Worm (Caenorhabditis elegans) whole organism, late embryonic: Measurements from ENCODE around the gene K10H10.12.
A peak's percentile ranks its signal among the peaks of the same experiment; 100 is the strongest.

ENCODE experiments used
- C08G9.2 ChIP-seq: sonication (generic microtip); optimal IDR thresholded peaks from 2 replicates; lab custom pipeline; 2016; ENCODE audit warnings: mild to moderate bottlenecking, missing genetic modification characterization, moderate library complexity, missing compliant biosample characterization
- F13H6.1 ChIP-seq: sonication (generic microtip); optimal IDR thresholded peaks from 2 replicates; lab custom pipeline; 2016; ENCODE audit warnings: missing genetic modification characterization, missing compliant biosample characterization
- K02D7.2 ChIP-seq: sonication (generic microtip); optimal IDR thresholded peaks from 2 replicates; lab custom pipeline; 2017; ENCODE audit warnings: mild to moderate bottlenecking, missing genetic modification characterization, missing compliant biosample characterization
- T23F11.4 ChIP-seq: fragments of 200-800 bp; sonication (Bioruptor generic); optimal IDR thresholded peaks from 2 replicates; lab custom pipeline; 2018; ENCODE audit warnings: mild to moderate bottlenecking, missing genetic modification characterization, missing compliant biosample characterization
- Y22D7AL.16 ChIP-seq: sonication (generic microtip); optimal IDR thresholded peaks from 2 replicates; lab custom pipeline; 2016; ENCODE audit warnings: missing genetic modification characterization, missing compliant biosample characterization
- ama-1 ChIP-seq: fragments of 150-350 bp; optimal IDR thresholded peaks from 2 replicates; lab custom pipeline; 2014
- ceh-14 ChIP-seq: sonication (generic microtip); optimal IDR thresholded peaks from 2 replicates; lab custom pipeline; 2016; ENCODE audit warnings: missing genotype, missing genetic modification characterization, missing compliant biosample characterization
- ceh-19 ChIP-seq: fragments of 200-800 bp; sonication (Bioruptor generic); optimal IDR thresholded peaks from 2 replicates; lab custom pipeline; 2018; ENCODE audit warnings: mild to moderate bottlenecking, missing genetic modification characterization, missing compliant biosample characterization
- ceh-2 ChIP-seq: sonication (generic microtip); optimal IDR thresholded peaks from 2 replicates; lab custom pipeline; 2016; ENCODE audit warnings: missing genotype, missing genetic modification characterization, missing compliant biosample characterization
- ceh-22 ChIP-seq: sonication (generic microtip); optimal IDR thresholded peaks from 2 replicates; lab custom pipeline; 2017; ENCODE audit warnings: missing biosample characterization, missing genetic modification characterization
- ceh-24 ChIP-seq: sonication (generic microtip); optimal IDR thresholded peaks from 2 replicates; lab custom pipeline; 2016; ENCODE audit warnings: mild to moderate bottlenecking, missing genetic modification characterization, missing compliant biosample characterization
- ceh-30 ChIP-seq: fragments of 150-350 bp; optimal IDR thresholded peaks from 2 replicates; lab custom pipeline; 2014; ENCODE audit warnings: missing biosample characterization, missing genetic modification characterization
- ceh-45 ChIP-seq: fragments of 200-800 bp; sonication (Bioruptor generic); IDR thresholded peaks from 2 replicates; pipeline ENCODE4 v1.3.6; 2022; ENCODE audit warnings: missing genetic modification reagents, missing genetic modification characterization, missing compliant biosample characterization
- ceh-48 ChIP-seq: sonication (generic microtip); optimal IDR thresholded peaks from 2 replicates; lab custom pipeline; 2016; ENCODE audit warnings: missing genetic modification characterization, inconsistent platforms, missing compliant biosample characterization
- elt-2 ChIP-seq: sonication (generic microtip); optimal IDR thresholded peaks from 2 replicates; lab custom pipeline; 2016; ENCODE audit warnings: missing genetic modification reagents, missing genetic modification characterization, missing compliant biosample characterization
- elt-4 ChIP-seq: sonication (generic microtip); optimal IDR thresholded peaks from 2 replicates; lab custom pipeline; 2016; ENCODE audit warnings: missing genetic modification characterization, missing compliant biosample characterization
- ets-4 ChIP-seq: sonication (generic microtip); optimal IDR thresholded peaks from 2 replicates; lab custom pipeline; 2016; ENCODE audit warnings: missing genetic modification characterization, missing compliant biosample characterization
- eyg-1 ChIP-seq: sonication (generic microtip); optimal IDR thresholded peaks from 2 replicates; lab custom pipeline; 2016; ENCODE audit warnings: missing genotype, missing genetic modification characterization, missing compliant biosample characterization
- fkh-10 ChIP-seq: fragments of 150-350 bp; optimal IDR thresholded peaks from 2 replicates; lab custom pipeline; 2014; ENCODE audit warnings: missing biosample characterization, missing genetic modification reagents, missing genetic modification characterization
- gmeb-2 ChIP-seq: sonication (generic microtip); optimal IDR thresholded peaks from 2 replicates; lab custom pipeline; 2016; ENCODE audit warnings: missing genetic modification characterization, inconsistent platforms, missing compliant biosample characterization
- hlh-13 ChIP-seq: fragments of 200-800 bp; sonication (Bioruptor generic); optimal IDR thresholded peaks from 2 replicates; lab custom pipeline; 2018; ENCODE audit warnings: mild to moderate bottlenecking, missing genetic modification characterization, missing compliant biosample characterization
- hlh-30 ChIP-seq: sonication (generic microtip); optimal IDR thresholded peaks from 2 replicates; lab custom pipeline; 2017; ENCODE audit warnings: antibody characterized with exemption, missing genetic modification characterization, missing compliant biosample characterization; ENCODE audit not compliant: insufficient read depth
- nhr-232 ChIP-seq: sonication (generic microtip); optimal IDR thresholded peaks from 2 replicates; lab custom pipeline; 2016; ENCODE audit warnings: missing genetic modification characterization, missing compliant biosample characterization
- npax-4 ChIP-seq: sonication (generic microtip); optimal IDR thresholded peaks from 2 replicates; lab custom pipeline; 2016; ENCODE audit warnings: missing genetic modification characterization, missing compliant biosample characterization
- rnt-1 ChIP-seq: sonication (generic microtip); optimal IDR thresholded peaks from 2 replicates; lab custom pipeline; 2016; ENCODE audit warnings: missing genetic modification characterization, missing compliant biosample characterization
- sox-2 ChIP-seq: fragments of 200-800 bp; sonication (Bioruptor generic); IDR thresholded peaks from 2 replicates; pipeline ENCODE4 v1.3.6; 2022; ENCODE audit warnings: missing genetic modification reagents, missing genetic modification characterization, missing compliant biosample characterization
- sox-4 ChIP-seq: sonication (generic microtip); optimal IDR thresholded peaks from 2 replicates; lab custom pipeline; 2017; ENCODE audit warnings: mild to moderate bottlenecking, missing genetic modification characterization, inconsistent platforms, missing compliant biosample characterization
- syd-9 ChIP-seq: sonication (generic microtip); optimal IDR thresholded peaks from 2 replicates; lab custom pipeline; 2016; ENCODE audit warnings: mild to moderate bottlenecking, missing genetic modification characterization, moderate library complexity, missing compliant biosample characterization
- tbx-2 ChIP-seq: sonication (generic microtip); optimal IDR thresholded peaks from 2 replicates; lab custom pipeline; 2016; ENCODE audit warnings: missing genetic modification characterization, missing compliant biosample characterization
- ttx-3 ChIP-seq: sonication (generic microtip); optimal IDR thresholded peaks from 2 replicates; lab custom pipeline; 2016; ENCODE audit warnings: missing genetic modification reagents, missing genetic modification characterization, missing compliant biosample characterization
- unc-3 ChIP-seq, 2 experiments: fragments of 200-800 bp in 1 of 2; sonication (Bioruptor generic) in 1 of 2; sonication (generic microtip) in 1 of 2; conservative IDR thresholded peaks in 1 of 2; optimal IDR thresholded peaks in 1 of 2; 2 replicates each; pipeline versions ENCODE4 v1.3.6 to Lab custom; 2016 to 2022; ENCODE audit warnings: missing compliant biosample characterization in 2 of 2, missing genetic modification characterization in 2 of 2, missing genetic modification reagents in 1 of 2
- unc-86 ChIP-seq: sonication (generic microtip); optimal IDR thresholded peaks from 2 replicates; lab custom pipeline; 2016; ENCODE audit warnings: missing genetic modification characterization, missing compliant biosample characterization
- zip-5 ChIP-seq: sonication (generic microtip); optimal IDR thresholded peaks from 2 replicates; lab custom pipeline; 2016; ENCODE audit warnings: missing genetic modification characterization, missing compliant biosample characterization
- ztf-16 ChIP-seq: sonication (generic microtip); optimal IDR thresholded peaks from 2 replicates; lab custom pipeline; 2017; ENCODE audit warnings: missing genetic modification characterization, missing compliant biosample characterization

K10H10.12 gene

DNA sequence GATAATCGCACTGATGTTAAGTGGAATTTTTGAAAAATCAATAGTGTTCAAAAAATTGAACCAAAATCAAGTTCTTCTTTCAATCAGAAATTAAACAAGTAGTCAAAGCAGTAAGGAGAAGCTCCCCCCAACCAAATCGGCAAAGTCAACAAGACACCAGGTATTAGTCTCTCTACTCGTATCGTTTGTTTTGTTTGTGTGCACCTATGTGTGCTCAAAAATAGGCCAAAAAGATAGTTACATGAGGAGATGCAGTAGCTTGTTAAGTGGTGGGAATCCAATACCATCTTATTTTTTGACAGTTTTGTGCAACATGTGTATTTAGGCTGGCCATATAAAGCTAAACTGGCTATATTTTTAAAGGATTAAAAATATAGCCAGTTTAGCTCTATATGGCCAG, at the start of gene K10H10.12:
K10H10.12 (minus strand) TSS at position 101 of the 400 bp plus-strand sequence.
- TF ChIP-seq syd-9: no peak
- TF ChIP-seq ets-4: no peak
- TF ChIP-seq F13H6.1 (tag; lab: Kevin White, UChicago): no peak
- TF ChIP-seq Y22D7AL.16 (tag; lab: Kevin White, UChicago): no peak
- TF ChIP-seq K02D7.2 (tag; lab: Kevin White, UChicago): no peak
- TF ChIP-seq sox-2 (GFP tag; lab: Robert Waterston, UW): no peak
- no peak for TF ChIP-seq ceh-45 (GFP tag; lab: Robert Waterston, UW)
- TF ChIP-seq unc-86 (tag; lab: Kevin White, UChicago): no peak
- TF ChIP-seq ama-1 (lab: Kevin White, UChicago): no peak
- TF ChIP-seq ceh-24 (tag; lab: Kevin White, UChicago): no peak
- TF ChIP-seq C08G9.2: no peak
- no peak for TF ChIP-seq ceh-30 (tag; lab: Kevin White, UChicago)
- TF ChIP-seq elt-2 (tag; lab: Kevin White, UChicago): no peak
- no peak for TF ChIP-seq fkh-10
- no peak for TF ChIP-seq nhr-232 (tag; lab: Kevin White, UChicago)

DNA sequence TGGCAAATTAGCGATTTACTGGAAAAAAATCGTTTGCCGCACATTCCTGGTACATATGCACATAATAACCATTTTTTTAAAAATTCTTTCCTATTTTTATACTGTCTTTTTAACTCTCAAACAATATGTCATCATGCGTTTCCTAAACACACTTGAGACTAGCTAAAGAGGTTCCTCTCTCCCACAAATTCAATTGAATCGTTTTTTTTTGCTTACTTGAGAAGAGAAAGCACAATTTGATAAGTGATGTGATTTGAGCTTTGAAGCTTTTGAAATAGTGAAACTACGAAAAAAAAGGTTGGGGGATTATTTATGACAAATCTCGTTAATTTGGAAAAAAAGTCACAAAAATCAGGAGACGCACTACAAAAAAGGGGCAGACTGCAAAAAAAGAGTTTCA, 48.9 kb upstream of the K10H10.12 start:
- TF ChIP-seq ets-4: no peak
- TF ChIP-seq hlh-13: no peak

DNA sequence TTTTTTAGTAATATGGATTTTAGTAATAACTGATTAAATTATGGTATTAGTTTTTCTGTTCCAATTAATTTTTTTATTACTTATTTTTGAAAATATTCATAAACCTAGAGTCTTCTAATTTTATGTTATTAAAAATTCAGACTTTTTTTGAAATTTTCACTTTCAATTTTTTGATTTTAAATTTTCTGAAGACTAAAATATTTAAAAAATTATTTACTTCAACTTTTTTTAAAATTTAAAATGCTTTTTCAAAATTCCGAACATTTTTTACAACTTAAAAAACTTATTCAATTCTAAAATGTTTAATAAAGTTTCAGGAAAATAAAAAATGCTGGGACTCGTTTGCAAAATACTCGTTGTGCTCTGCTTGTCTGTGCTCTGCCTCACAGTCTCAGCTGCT, 44.5 kb upstream of the K10H10.12 start, which contains the start of gene nlp-41:
nlp-41 (plus strand) TSS at position 301 of the 400 bp plus-strand sequence.
- no peak for TF ChIP-seq ceh-22 (tag; lab: Kevin White, UChicago)
- TF ChIP-seq zip-5 (tag; lab: Kevin White, UChicago): no peak
- TF ChIP-seq rnt-1 (tag; lab: Kevin White, UChicago): no peak
- TF ChIP-seq K02D7.2 (tag; lab: Kevin White, UChicago): no peak
- no peak for TF ChIP-seq ets-4
- TF ChIP-seq ztf-16 (tag; lab: Kevin White, UChicago): no peak
- no peak for TF ChIP-seq sox-4 (tag; lab: Kevin White, UChicago)
- no peak for TF ChIP-seq ceh-14 (tag; lab: Kevin White, UChicago)
- no peak for TF ChIP-seq ceh-2 (tag; lab: Kevin White, UChicago)
- no peak for TF ChIP-seq eyg-1 (tag; lab: Kevin White, UChicago)

DNA sequence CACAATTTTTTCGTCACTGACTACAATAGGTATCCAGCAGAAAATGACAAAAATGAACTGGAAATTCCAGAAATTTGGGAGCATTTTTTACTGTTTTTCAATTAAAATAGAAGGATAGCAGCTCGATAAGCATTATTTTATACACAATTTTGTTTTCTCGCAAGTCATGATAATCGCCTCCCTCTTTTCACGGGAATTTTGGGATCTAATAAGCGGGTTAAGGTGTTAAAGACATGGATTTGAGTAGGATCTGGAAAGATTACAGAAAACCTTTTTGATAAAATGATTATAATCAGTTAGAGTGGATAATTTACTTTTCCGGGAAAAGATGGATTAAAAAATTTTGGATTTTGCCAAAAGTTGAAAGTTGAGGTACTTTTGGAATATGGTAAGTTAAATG, 42.5 kb upstream of the K10H10.12 start, which contains the start of gene gcy-29:
gcy-29 (minus strand) TSS at position 101 of the 400 bp plus-strand sequence.
- TF ChIP-seq npax-4 (no peak), ceh-22 (tag; lab: Kevin White, UChicago) (no peak), ttx-3 (tag; lab: Kevin White, UChicago) (no peak), ceh-24 (tag; lab: Kevin White, UChicago) (no peak), tbx-2 (tag; lab: Kevin White, UChicago) (no peak), T23F11.4 (GFP tag; lab: Kevin White, UChicago) (no peak), rnt-1 (tag; lab: Kevin White, UChicago) (no peak), syd-9 (no peak), ceh-19 (GFP tag; lab: Kevin White, UChicago) (no peak), F13H6.1 (tag; lab: Kevin White, UChicago) (no peak), fkh-10 (no peak), gmeb-2 (tag; lab: Kevin White, UChicago) (no peak), ceh-48 (tag; lab: Kevin White, UChicago) (no peak)

DNA sequence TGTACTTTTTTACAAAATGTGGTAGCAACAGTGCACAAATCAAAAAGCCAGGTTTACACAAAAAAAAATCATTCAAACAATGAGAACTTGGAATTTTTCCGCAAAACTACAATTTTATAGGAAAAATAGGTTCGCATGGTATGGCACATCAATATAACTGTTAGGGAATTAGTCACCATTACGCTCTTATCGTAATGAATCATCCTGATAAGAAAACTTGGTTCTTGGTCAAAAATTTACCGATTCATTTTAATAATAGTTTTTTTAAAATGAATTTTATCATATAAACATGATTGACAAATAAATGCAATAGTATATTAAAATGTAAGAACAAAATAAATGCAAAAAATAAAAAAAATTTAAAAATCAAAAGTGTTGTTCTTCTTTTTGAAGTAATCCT, 34.4 kb upstream of the K10H10.12 start:
- TF ChIP-seq unc-3 (GFP tag; conservative IDR thresholded peaks at IDR 0.05; lab: Robert Waterston, UW) (no peak), unc-3 (tag; optimal IDR thresholded peaks at IDR 0.05; lab: Kevin White, UChicago) (no peak), elt-2 (tag; lab: Kevin White, UChicago) (peak; percentile 44)

DNA sequence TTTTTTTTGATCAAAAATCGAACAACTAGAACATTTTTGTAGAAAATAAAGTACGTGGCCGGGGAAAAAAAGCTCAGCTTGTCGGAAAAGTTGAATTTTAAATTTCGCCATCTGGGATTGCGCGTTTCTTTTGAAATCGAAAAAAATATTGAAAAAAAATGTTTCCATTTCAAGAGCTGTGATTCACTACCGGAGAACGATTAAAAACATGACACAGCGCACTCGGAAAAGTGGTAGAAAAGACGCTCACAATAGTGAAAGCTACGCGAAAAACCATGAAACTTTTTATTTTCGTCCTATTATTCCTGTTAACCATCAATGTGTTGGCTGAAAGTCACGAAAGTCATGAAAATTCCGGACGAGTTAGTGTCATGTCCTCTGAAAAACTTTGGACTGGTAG, 31.6 kb upstream of the K10H10.12 start, which contains the start of the genes clec-147 and C04H5.7:
clec-147 (minus strand) TSS at position 101 of the 400 bp plus-strand sequence.
C04H5.7 (plus strand) TSS at position 219 of the 400 bp plus-strand sequence.
- TF ChIP-seq elt-4 (tag; lab: Kevin White, UChicago) (no peak), hlh-30 (no peak)
